Fruit fly (Drosophila melanogaster) whole organism, wandering third instar larva: ENCODE results near the gene CG43116.

Source experiments
- Abd-B ChIP-seq: fragments of >200 bp; optimal IDR thresholded peaks from 2 replicates; lab custom pipeline; 2017; ENCODE audit warnings: missing biosample characterization, missing genetic modification characterization
- CG9705 ChIP-seq: fragments of 200-800 bp; sonication (Bioruptor generic); optimal IDR thresholded peaks from 2 replicates; lab custom pipeline; 2018; ENCODE audit warnings: missing biosample characterization, mild to moderate bottlenecking, missing genetic modification characterization
- Hr78 ChIP-seq: fragments of >200 bp; optimal IDR thresholded peaks from 2 replicates; lab custom pipeline; 2017; ENCODE audit warnings: missing biosample characterization, missing genetic modification characterization
- Hr83 ChIP-seq: fragments of 200-300 bp; sonication (Bioruptor generic); optimal IDR thresholded peaks from 2 replicates; lab custom pipeline; 2016; ENCODE audit warnings: missing biosample characterization, mild to moderate bottlenecking, missing genetic modification characterization, moderate library complexity; ENCODE audit not compliant: poor library complexity, severe bottlenecking
- N ChIP-seq: fragments of >200 bp; optimal IDR thresholded peaks from 2 replicates; lab custom pipeline; 2018; ENCODE audit warnings: missing biosample characterization, missing external identifiers, missing genetic modification characterization
- OdsH ChIP-seq: fragments of 200-800 bp; sonication (Bioruptor generic); optimal IDR thresholded peaks from 2 replicates; lab custom pipeline; 2016; ENCODE audit warnings: missing biosample characterization, mild to moderate bottlenecking, missing genetic modification characterization
- Sp1 ChIP-seq: fragments of 200-800 bp; sonication (Bioruptor generic); optimal IDR thresholded peaks from 3 replicates; lab custom pipeline; 2019; ENCODE audit warnings: missing biosample characterization, mild to moderate bottlenecking, missing genetic modification characterization, moderate library complexity
- pan ChIP-seq: fragments of >200 bp; optimal IDR thresholded peaks from 2 replicates; lab custom pipeline; 2017
- psq ChIP-seq: fragments of 200-800 bp; sonication (Bioruptor generic); optimal IDR thresholded peaks from 3 replicates; lab custom pipeline; 2017; ENCODE audit warnings: missing biosample characterization, mild to moderate bottlenecking, missing genetic modification characterization, moderate library complexity

DNA sequence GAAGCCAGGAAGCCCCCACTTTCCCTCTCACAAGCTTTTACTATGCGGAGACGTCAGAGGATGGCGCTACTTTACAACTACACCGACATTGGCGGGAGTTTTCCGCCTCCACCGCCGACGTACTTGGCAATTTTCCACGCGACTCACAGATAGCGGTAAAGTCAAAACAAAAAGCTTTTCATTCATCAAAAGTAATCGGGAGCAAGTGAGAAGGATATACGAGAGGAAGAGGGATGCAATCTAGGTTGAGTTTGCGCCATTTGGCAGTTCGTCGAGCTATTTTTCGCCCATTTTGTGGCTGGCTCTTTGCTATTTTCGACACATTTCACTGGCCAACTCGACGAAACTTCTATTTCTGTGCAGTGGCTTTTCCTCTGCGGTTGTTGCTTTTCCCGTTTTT, 27.9 kb downstream of the CG43116 start:
- TF ChIP-seq psq (GFP tag; lab: Kevin White, UChicago) (no peak), Hr78 (no peak), Hr83 (GFP tag; lab: Kevin White, UChicago) (no peak), Abd-B (GFP tag; lab: Kevin White, UChicago) (no peak), pan (lab: Kevin White, UChicago) (no peak), CG9705 (no peak), N (GFP tag; lab: Kevin White, UChicago) (no peak), Sp1 (GFP tag; lab: Kevin White, UChicago) (no peak), OdsH (GFP tag; lab: Kevin White, UChicago) (no peak)
